Fruit fly (Drosophila melanogaster) whole organism, embryonic: ENCODE data around the gene CG15882.

Experiments
- Antp ChIP-seq: fragments of 200-800 bp; sonication (Bioruptor generic); optimal IDR thresholded peaks from 3 replicates; lab custom pipeline; 2016; ENCODE audit warnings: missing biosample characterization, missing genetic modification characterization
- Asciz ChIP-seq: fragments of 200-800 bp; sonication (Bioruptor generic); optimal IDR thresholded peaks from 2 replicates; lab custom pipeline; 2017; ENCODE audit warnings: missing biosample characterization, mild to moderate bottlenecking, missing genetic modification characterization, missing genetic modification reagents
- Bdp1 ChIP-seq: fragments of 200-800 bp; sonication (Bioruptor generic); optimal IDR thresholded peaks from 3 replicates; lab custom pipeline; 2016; ENCODE audit warnings: missing biosample characterization, missing genetic modification characterization
- Bgb ChIP-seq: fragments of 200-800 bp; sonication (Bioruptor generic); IDR thresholded peaks from 2 replicates; pipeline ENCODE4 v1.3.6; 2022; ENCODE audit warnings: missing biosample characterization, missing genetic modification characterization; ENCODE audit not compliant: partially characterized antibody
- CG10209 ChIP-seq: fragments of 200-800 bp; sonication (Bioruptor generic); optimal IDR thresholded peaks from 3 replicates; lab custom pipeline; 2017; ENCODE audit warnings: missing biosample characterization, mild to moderate bottlenecking, missing genetic modification characterization, missing genetic modification reagents
- CG10565 ChIP-seq: fragments of 200-800 bp; sonication (Bioruptor generic); optimal IDR thresholded peaks from 3 replicates; lab custom pipeline; 2016; ENCODE audit warnings: missing biosample characterization, mild to moderate bottlenecking, missing genetic modification characterization
- CG2199 ChIP-seq: fragments of 200-800 bp; sonication (Bioruptor generic); IDR thresholded peaks from 3 replicates; pipeline ENCODE4 v1.3.6; 2022; ENCODE audit warnings: missing biosample characterization, missing genetic modification characterization
- CG30403 ChIP-seq: fragments of 200-800 bp; sonication (Bioruptor generic); optimal IDR thresholded peaks from 3 replicates; lab custom pipeline; 2016; ENCODE audit warnings: missing biosample characterization, missing genetic modification characterization
- CG42726 ChIP-seq: fragments of 200-800 bp; sonication (Bioruptor generic); IDR thresholded peaks from 2 replicates; pipeline ENCODE4 v1.3.6; 2022; ENCODE audit warnings: missing biosample characterization, missing genetic modification characterization; ENCODE audit not compliant: partially characterized antibody
- CG4707 ChIP-seq: fragments of 200-800 bp; sonication (Bioruptor generic); optimal IDR thresholded peaks from 2 replicates; lab custom pipeline; 2018; ENCODE audit warnings: missing biosample characterization, mild to moderate bottlenecking, missing genetic modification characterization, moderate library complexity
- CG4820 ChIP-seq: fragments of 200-800 bp; sonication (Bioruptor generic); optimal IDR thresholded peaks from 3 replicates; lab custom pipeline; 2016; ENCODE audit warnings: missing biosample characterization, missing genetic modification characterization
- CG5953 ChIP-seq: fragments of 200-800 bp; sonication (Bioruptor generic); IDR thresholded peaks from 2 replicates; pipeline ENCODE4 v1.3.6; 2022; ENCODE audit warnings: missing biosample characterization, missing genetic modification characterization
- CG6689 ChIP-seq: fragments of 200-800 bp; sonication (Bioruptor generic); IDR thresholded peaks from 2 replicates; pipeline ENCODE4 v1.3.6; 2022; ENCODE audit warnings: missing biosample characterization, missing genetic modification characterization
- CG6813 ChIP-seq: fragments of 200-800 bp; sonication (Bioruptor generic); optimal IDR thresholded peaks from 2 replicates; lab custom pipeline; 2017; ENCODE audit warnings: missing biosample characterization, missing genetic modification characterization, mild to moderate bottlenecking, moderate library complexity, missing genetic modification reagents
- CG9609 ChIP-seq: fragments of 200-800 bp; sonication (Bioruptor generic); optimal IDR thresholded peaks from 3 replicates; lab custom pipeline; 2016; ENCODE audit warnings: missing biosample characterization, missing genetic modification characterization
- CG9876 ChIP-seq: fragments of 200-800 bp; sonication (Bioruptor generic); optimal IDR thresholded peaks from 2 replicates; lab custom pipeline; 2016; ENCODE audit warnings: missing biosample characterization, missing genetic modification characterization
- Camta ChIP-seq: fragments of 200-800 bp; sonication (Bioruptor generic); optimal IDR thresholded peaks from 2 replicates; lab custom pipeline; 2016; ENCODE audit warnings: missing biosample characterization, missing genetic modification characterization
- Elba2 ChIP-seq: fragments of 200-800 bp; sonication (Bioruptor generic); optimal IDR thresholded peaks from 3 replicates; lab custom pipeline; 2016; ENCODE audit warnings: missing biosample characterization, missing genetic modification characterization
- HmgZ ChIP-seq: fragments of 200-800 bp; sonication (Bioruptor generic); optimal IDR thresholded peaks from 2 replicates; lab custom pipeline; 2018; ENCODE audit warnings: missing biosample characterization, mild to moderate bottlenecking, missing genetic modification characterization
- Hmr ChIP-seq: fragments of 200-800 bp; sonication (Bioruptor generic); optimal IDR thresholded peaks from 3 replicates; lab custom pipeline; 2017; ENCODE audit warnings: mild to moderate bottlenecking, missing biosample characterization, missing genetic modification reagents, missing genetic modification characterization
- Hr78 ChIP-seq, 2 experiments: fragments of 200-800 bp in 1 of 2; fragments of >200 bp in 1 of 2; sonication (Bioruptor generic) in 1 of 2; optimal IDR thresholded peaks; 2 replicates each; lab custom pipeline; 2017 to 2019; ENCODE audit warnings: missing biosample characterization in 2 of 2, missing genetic modification characterization in 2 of 2, mild to moderate bottlenecking in 1 of 2, moderate library complexity in 1 of 2
- Hsf ChIP-seq: fragments of 200-800 bp; sonication (Bioruptor generic); optimal IDR thresholded peaks from 3 replicates; lab custom pipeline; 2016; ENCODE audit warnings: missing biosample characterization, missing genetic modification characterization
- Neu2 ChIP-seq: fragments of 200-800 bp; sonication (Bioruptor generic); optimal IDR thresholded peaks from 3 replicates; lab custom pipeline; 2016; ENCODE audit warnings: missing biosample characterization, missing genetic modification characterization, borderline replicate concordance
- Ptx1 ChIP-seq: fragments of 200-800 bp; sonication (Bioruptor generic); IDR thresholded peaks from 2 replicates; pipeline ENCODE4 v1.3.6; 2022; ENCODE audit warnings: missing biosample characterization, missing genetic modification characterization
- Sox102F ChIP-seq: fragments of 200-800 bp; sonication (Bioruptor generic); optimal IDR thresholded peaks from 2 replicates; lab custom pipeline; 2018; ENCODE audit warnings: missing biosample characterization, mild to moderate bottlenecking, missing genetic modification characterization, moderate library complexity
- Ssrp ChIP-seq: fragments of 200-800 bp; sonication (Bioruptor generic); optimal IDR thresholded peaks from 2 replicates; lab custom pipeline; 2018; ENCODE audit warnings: missing biosample characterization, mild to moderate bottlenecking, missing genetic modification characterization, moderate library complexity
- Trl ChIP-seq, 3 experiments: fragments of >200 bp in 2 of 3; fragments of 200-800 bp in 1 of 3; sonication (Bioruptor generic) in 1 of 3; optimal IDR thresholded peaks; 2 replicates in 1 of 3; 3 replicates in 2 of 3; lab custom pipeline; 2016 to 2017; ENCODE audit warnings: missing biosample characterization in 1 of 3, missing genetic modification characterization in 1 of 3
- Vsx1 ChIP-seq: fragments of 200-800 bp; sonication (Bioruptor generic); optimal IDR thresholded peaks from 2 replicates; lab custom pipeline; 2017; ENCODE audit warnings: missing biosample characterization, mild to moderate bottlenecking, missing genetic modification characterization, missing genetic modification reagents
- ara ChIP-seq: fragments of 200-800 bp; sonication (Bioruptor generic); IDR thresholded peaks from 2 replicates; pipeline ENCODE4 v1.3.6; 2022; ENCODE audit warnings: missing biosample characterization, missing genetic modification characterization
- ci ChIP-seq: fragments of 200-800 bp; sonication (Bioruptor generic); IDR thresholded peaks from 3 replicates; pipeline ENCODE4 v1.3.6; 2022; ENCODE audit warnings: missing biosample characterization, missing genetic modification characterization
- dan ChIP-seq: fragments of 200-800 bp; sonication (Bioruptor generic); IDR thresholded peaks from 2 replicates; pipeline ENCODE4 v1.3.6; 2022; ENCODE audit warnings: missing biosample characterization, missing genetic modification characterization
- dimm ChIP-seq: fragments of 200-800 bp; sonication (Bioruptor generic); IDR thresholded peaks from 2 replicates; pipeline ENCODE4 v1.3.6; 2022; ENCODE audit warnings: missing biosample characterization, missing genetic modification characterization
- eyg ChIP-seq: fragments of 200-800 bp; sonication (Bioruptor generic); optimal IDR thresholded peaks from 3 replicates; lab custom pipeline; 2016; ENCODE audit warnings: missing biosample characterization, missing genetic modification characterization
- gcm2 ChIP-seq: fragments of 200-800 bp; sonication (Bioruptor generic); optimal IDR thresholded peaks from 2 replicates; lab custom pipeline; 2016; ENCODE audit warnings: missing biosample characterization, missing genetic modification characterization
- gt ChIP-seq: fragments of 200-800 bp; sonication (Bioruptor generic); IDR thresholded peaks from 2 replicates; pipeline ENCODE4 v1.3.6; 2022; ENCODE audit warnings: missing biosample characterization, missing genetic modification characterization
- kni ChIP-seq: fragments of 200-800 bp; sonication (Bioruptor generic); optimal IDR thresholded peaks from 3 replicates; lab custom pipeline; 2017; ENCODE audit warnings: mild to moderate bottlenecking, missing biosample characterization, missing genetic modification reagents, missing genetic modification characterization
- lbe ChIP-seq: fragments of 200-800 bp; sonication (Bioruptor generic); optimal IDR thresholded peaks from 2 replicates; lab custom pipeline; 2016; ENCODE audit warnings: missing biosample characterization, mild to moderate bottlenecking, missing genetic modification characterization
- lola ChIP-seq, 3 experiments: fragments of >200 bp in 2 of 3; fragments of 200-800 bp in 1 of 3; sonication (Bioruptor generic) in 1 of 3; optimal IDR thresholded peaks; 2 replicates each; lab custom pipeline; 2017 to 2019; ENCODE audit warnings: missing biosample characterization in 3 of 3, missing genetic modification characterization in 3 of 3, mild to moderate bottlenecking in 1 of 3, moderate library complexity in 1 of 3
- odd ChIP-seq: fragments of 200-800 bp; sonication (Bioruptor generic); optimal IDR thresholded peaks from 2 replicates; lab custom pipeline; 2017; ENCODE audit warnings: missing biosample characterization, mild to moderate bottlenecking, missing genetic modification characterization
- pho ChIP-seq: fragments of 200-800 bp; sonication (Bioruptor generic); optimal IDR thresholded peaks from 2 replicates; lab custom pipeline; 2016; ENCODE audit warnings: missing biosample characterization, missing genetic modification characterization
- pnt ChIP-seq: fragments of 200-800 bp; sonication (Bioruptor generic); optimal IDR thresholded peaks from 3 replicates; lab custom pipeline; 2016; ENCODE audit warnings: missing biosample characterization, missing genetic modification characterization
- row ChIP-seq: fragments of 200-800 bp; sonication (Bioruptor generic); IDR thresholded peaks from 3 replicates; pipeline ENCODE4 v1.3.6; 2022; ENCODE audit warnings: missing biosample characterization, missing genetic modification characterization
- sens-2 ChIP-seq: fragments of 200-800 bp; sonication (Bioruptor generic); IDR thresholded peaks from 2 replicates; pipeline ENCODE4 v1.3.6; 2022; ENCODE audit warnings: missing biosample characterization, missing genetic modification characterization
- sim ChIP-seq: fragments of 200-800 bp; sonication (Bioruptor generic); IDR thresholded peaks from 2 replicates; pipeline ENCODE4 v1.3.6; 2022; ENCODE audit warnings: missing biosample characterization, missing genetic modification characterization
- sr ChIP-seq: fragments of 200-800 bp; sonication (Bioruptor generic); IDR thresholded peaks from 3 replicates; pipeline ENCODE4 v1.3.6; 2022; ENCODE audit warnings: missing biosample characterization, missing genetic modification characterization
- ttk ChIP-seq: fragments of 200-800 bp; sonication (Bioruptor generic); IDR thresholded peaks from 2 replicates; pipeline ENCODE4 v2.1.2; 2022; ENCODE audit warnings: missing biosample characterization, missing genetic modification characterization
- twi ChIP-seq: fragments of 200-800 bp; optimal IDR thresholded peaks from 2 replicates; lab custom pipeline; 2019; ENCODE audit warnings: missing biosample characterization, mild to moderate bottlenecking, missing genetic modification characterization, moderate library complexity
- vnd ChIP-seq: fragments of 200-800 bp; sonication (Bioruptor generic); IDR thresholded peaks from 3 replicates; pipeline ENCODE4 v1.3.6; 2022; ENCODE audit warnings: missing biosample characterization, missing genetic modification characterization; ENCODE audit not compliant: partially characterized antibody
- zf30C ChIP-seq: fragments of 200-800 bp; sonication (Bioruptor generic); optimal IDR thresholded peaks from 3 replicates; lab custom pipeline; 2018; ENCODE audit warnings: missing biosample characterization, mild to moderate bottlenecking, missing genetic modification characterization
- zfh2 ChIP-seq: fragments of 200-800 bp; sonication (Bioruptor generic); optimal IDR thresholded peaks from 2 replicates; lab custom pipeline; 2016; ENCODE audit warnings: missing biosample characterization, missing genetic modification characterization

CG15882 gene

dm6 chrX:19154998-19155397 is 30.8 kb upstream of the CG15882 start (continued):
- TF ChIP-seq Hmr (GFP tag; lab: Kevin White, UChicago): peak; percentile 15
- TF ChIP-seq CG4707 (GFP tag; lab: Kevin White, UChicago): peak; percentile 74
- TF ChIP-seq lola (GFP tag; optimal IDR thresholded peaks at IDR 0.05; lab: Kevin White, UChicago): peak in 1 of 3 experiments; percentile 94
- TF ChIP-seq Elba2 (GFP tag; lab: Kevin White, UChicago): peak; percentile 29
- no peak for TF ChIP-seq Bgb (GFP tag; lab: Robert Waterston, UW)
- peak; percentile 55 for TF ChIP-seq pho
- TF ChIP-seq zf30C (GFP tag; lab: Kevin White, UChicago): peak; percentile 86
- peak; percentile 86 for TF ChIP-seq pnt (GFP tag; lab: Kevin White, UChicago)
- TF ChIP-seq gt (GFP tag; lab: Robert Waterston, UW): peak; percentile 84
- peak; percentile 45 for TF ChIP-seq Vsx1
- peak in 1 of 2 experiments; percentile 23 for TF ChIP-seq Trl (optimal IDR thresholded peaks at IDR 0.05; lab: Kevin White, UChicago)
- peak; percentile 79 for TF ChIP-seq Trl (GFP tag; optimal IDR thresholded peaks at IDR 0.05; lab: Kevin White, UChicago)
- TF ChIP-seq Hr78 (GFP tag; optimal IDR thresholded peaks at IDR 0.05; lab: Kevin White, UChicago): peak in 1 of 2 experiments; percentile 66
- peak; percentile 84 for TF ChIP-seq Asciz (GFP tag; lab: Kevin White, UChicago)
- TF ChIP-seq zfh2 (GFP tag; lab: Kevin White, UChicago): no peak
- peak; percentile 84 for TF ChIP-seq ttk (GFP tag; lab: Robert Waterston, UW)
- peak; percentile 80 for TF ChIP-seq CG30403 (GFP tag; lab: Kevin White, UChicago)
- TF ChIP-seq dan (GFP tag; lab: Robert Waterston, UW): peak; percentile 73
- peak; percentile 81 for TF ChIP-seq sens-2 (GFP tag; lab: Robert Waterston, UW)
- TF ChIP-seq Neu2 (GFP tag; lab: Kevin White, UChicago): peak; percentile 24
- peak; percentile 87 for TF ChIP-seq Hsf (GFP tag; lab: Kevin White, UChicago)
- peak; percentile 88 for TF ChIP-seq sim (GFP tag; lab: Robert Waterston, UW)
- TF ChIP-seq row (GFP tag; lab: Robert Waterston, UW): peak; percentile 87
- peak; percentile 0 for TF ChIP-seq kni (GFP tag; lab: Kevin White, UChicago)
- TF ChIP-seq CG9609 (GFP tag; lab: Kevin White, UChicago): peak; percentile 86
- TF ChIP-seq CG42726 (GFP tag; lab: Robert Waterston, UW): no peak
- TF ChIP-seq ci: peak; percentile 96
- peak; percentile 46 for TF ChIP-seq HmgZ (tag; lab: Kevin White, UChicago)
- peak; percentile 81 for TF ChIP-seq CG5953
- TF ChIP-seq Camta: peak; percentile 86
- TF ChIP-seq odd: peak; percentile 63
- peak; percentile 51 for TF ChIP-seq CG9876 (GFP tag; lab: Kevin White, UChicago)
- peak; percentile 86 for TF ChIP-seq CG10209 (GFP tag; lab: Kevin White, UChicago)
- TF ChIP-seq sr: no peak
- peak; percentile 75 for TF ChIP-seq lbe (GFP tag; lab: Kevin White, UChicago)
- peak; percentile 79 for TF ChIP-seq Antp (GFP tag; lab: Kevin White, UChicago)
- peak; percentile 68 for TF ChIP-seq dimm (GFP tag; lab: Robert Waterston, UW)
- peak; percentile 92 for TF ChIP-seq ara (GFP tag; lab: Robert Waterston, UW)
- peak; percentile 85; the same call in 1 of the 3 replicates for TF ChIP-seq CG2199 (GFP tag; lab: Robert Waterston, UW)
- TF ChIP-seq eyg (GFP tag; lab: Kevin White, UChicago): peak; percentile 70
- peak; percentile 63 for TF ChIP-seq CG10565 (GFP tag; lab: Kevin White, UChicago)
- TF ChIP-seq Ptx1 (GFP tag; lab: Robert Waterston, UW): peak; percentile 71
- no peak for TF ChIP-seq vnd
- TF ChIP-seq gcm2 (GFP tag; lab: Kevin White, UChicago): peak; percentile 34
- peak; percentile 91 for TF ChIP-seq Sox102F (GFP tag; lab: Kevin White, UChicago)
- peak; percentile 76 for TF ChIP-seq twi (tag; lab: Kevin White, UChicago)
- peak; percentile 83 for TF ChIP-seq CG6689 (GFP tag; lab: Robert Waterston, UW)
- TF ChIP-seq Bdp1 (GFP tag; lab: Kevin White, UChicago): peak; percentile 56
- peak; percentile 80 for TF ChIP-seq CG6813 (GFP tag; lab: Kevin White, UChicago)
- peak; percentile 91 for TF ChIP-seq CG4820 (GFP tag; lab: Kevin White, UChicago)
- TF ChIP-seq Ssrp (tag; lab: Kevin White, UChicago): peak; percentile 89
